Worm (Caenorhabditis elegans): ENCODE measurements around the gene C54F6.15.

DNA sequence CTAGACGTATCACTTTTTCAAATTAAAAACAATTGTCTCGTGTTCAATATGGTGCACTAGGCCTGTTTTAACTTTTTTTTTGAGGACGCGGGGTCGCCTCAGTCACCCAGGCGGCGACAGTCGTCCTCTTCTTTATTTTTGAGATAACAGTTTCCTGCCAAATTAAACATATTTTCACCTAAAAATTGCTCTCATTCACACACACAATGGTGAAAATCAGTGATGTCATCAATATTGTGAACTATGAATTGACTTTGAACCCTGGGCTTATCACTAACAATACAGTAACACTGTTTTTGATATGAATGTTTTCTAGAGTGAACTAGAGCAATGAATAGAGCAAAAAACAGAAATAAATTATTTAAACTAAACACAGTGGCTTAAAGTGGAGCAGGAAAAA, 875 bp downstream of the C54F6.15 start:
- TF ChIP-seq aptf-3 (GFP tag; IDR thresholded peaks at IDR 0.05) (no peak), madf-6 (GFP tag; IDR thresholded peaks at IDR 0.05) (no peak), unc-62 (GFP tag; optimal IDR thresholded peaks at IDR 0.05) (no peak), snpc-1.3 (tag; optimal IDR thresholded peaks at IDR 0.05; ENCODE audit: insufficient read depth) (no peak)
